Fruit fly (Drosophila melanogaster): ENCODE measurements around the gene CG31909.

The CG31909 gene

dm6 chr2L:7281430-7281829 lies 24.1 kb downstream of the CG31909 start:
- TF ChIP-seq ken (GFP tag; IDR thresholded peaks at IDR 0.05) = peak; percentile 63
- TF ChIP-seq kni (GFP tag; optimal IDR thresholded peaks at IDR 0.05) = no peak
- no peak for TF ChIP-seq CG31388 (GFP tag; optimal IDR thresholded peaks at IDR 0.05)
- peak; percentile 45; the same call in 1 of the 2 replicates for TF ChIP-seq Xrp1 (GFP tag; IDR thresholded peaks at IDR 0.05)
- TF ChIP-seq CG16863 (GFP tag; optimal IDR thresholded peaks at IDR 0.05) = peak; percentile 43
- peak; percentile 66 for TF ChIP-seq NfI (GFP tag; optimal IDR thresholded peaks at IDR 0.05)
- TF ChIP-seq cas (GFP tag; IDR thresholded peaks at IDR 0.05) = 0 out of 2 replicates have a peak, but pooled peaks have one; percentile 16
- TF ChIP-seq CG7786 (GFP tag; optimal IDR thresholded peaks at IDR 0.05) = peak; percentile 37
- TF ChIP-seq insv (GFP tag; optimal IDR thresholded peaks at IDR 0.05) = peak in 1 of 2 experiments; percentile 28
- TF ChIP-seq Hmr (GFP tag; optimal IDR thresholded peaks at IDR 0.05) = peak; percentile 52
- TF ChIP-seq CG4360 (GFP tag; IDR thresholded peaks at IDR 0.05) = no peak
- peak; percentile 99 for TF ChIP-seq CTCF (GFP tag; optimal IDR thresholded peaks at IDR 0.05)
- peak; percentile 67 for TF ChIP-seq CG8089 (GFP tag; optimal IDR thresholded peaks at IDR 0.05)
- no peak for TF ChIP-seq CG14860 (GFP tag; IDR thresholded peaks at IDR 0.05; ENCODE audit: partially characterized antibody)
- peak; percentile 52 for TF ChIP-seq lilli (GFP tag; optimal IDR thresholded peaks at IDR 0.05)
- no peak for TF ChIP-seq chm (GFP tag; IDR thresholded peaks at IDR 0.05)
- no peak for TF ChIP-seq ato (GFP tag; IDR thresholded peaks at IDR 0.05; ENCODE audit: partially characterized antibody)
- peak; percentile 43 for TF ChIP-seq Nf-YC (tag; optimal IDR thresholded peaks at IDR 0.05)
- TF ChIP-seq gsb-n (tag; optimal IDR thresholded peaks at IDR 0.05) = no peak
- no peak for TF ChIP-seq Dref (GFP tag; IDR thresholded peaks at IDR 0.05)
- peak; percentile 82 for TF ChIP-seq CG32532 (GFP tag; IDR thresholded peaks at IDR 0.05)
- TF ChIP-seq CG13894 (tag; optimal IDR thresholded peaks at IDR 0.05) = peak; percentile 27
- TF ChIP-seq Fer3 (tag; optimal IDR thresholded peaks at IDR 0.05) = peak; percentile 46
- TF ChIP-seq CG2129 (GFP tag; IDR thresholded peaks at IDR 0.05; ENCODE audit: partially characterized antibody) = no peak
- TF ChIP-seq CG10462 (GFP tag; optimal IDR thresholded peaks at IDR 0.05) = peak; percentile 25
- TF ChIP-seq bab2 (GFP tag; optimal IDR thresholded peaks at IDR 0.05) = peak; percentile 49
- no peak for TF ChIP-seq run (tag; optimal IDR thresholded peaks at IDR 0.05)
- TF ChIP-seq sug (tag; optimal IDR thresholded peaks at IDR 0.05) = peak; percentile 61
- TF ChIP-seq h (optimal IDR thresholded peaks at IDR 0.05) = no peak
- no peak for TF ChIP-seq HLH4C (GFP tag; IDR thresholded peaks at IDR 0.05; ENCODE audit: partially characterized antibody)
- TF ChIP-seq CG15696 (tag; optimal IDR thresholded peaks at IDR 0.05) = peak; percentile 82
- peak; percentile 40 for TF ChIP-seq trem (tag; optimal IDR thresholded peaks at IDR 0.05)
- TF ChIP-seq CHES-1-like (GFP tag; optimal IDR thresholded peaks at IDR 0.05) = no peak
- peak; percentile 47 for TF ChIP-seq Antp (GFP tag; optimal IDR thresholded peaks at IDR 0.05)
- peak; percentile 43 for TF ChIP-seq CG18619 (GFP tag; optimal IDR thresholded peaks at IDR 0.05)
- peak; percentile 34 for TF ChIP-seq CG9609 (GFP tag; optimal IDR thresholded peaks at IDR 0.05)
- TF ChIP-seq Sox102F (GFP tag; optimal IDR thresholded peaks at IDR 0.05) = peak; percentile 71
- no peak for TF ChIP-seq sr (GFP tag; IDR thresholded peaks at IDR 0.05)
- TF ChIP-seq Ssrp (tag; optimal IDR thresholded peaks at IDR 0.05) = peak; percentile 28
- peak; percentile 33 for TF ChIP-seq CG4617 (GFP tag; optimal IDR thresholded peaks at IDR 0.05; ENCODE audit: borderline replicate concordance)
- peak; percentile 34; the same call in 1 of the 2 replicates for TF ChIP-seq CG14014 (GFP tag; IDR thresholded peaks at IDR 0.05)
- peak; percentile 37 for TF ChIP-seq CG10654 (GFP tag; optimal IDR thresholded peaks at IDR 0.05)
- no peak for TF ChIP-seq CG18011 (GFP tag; optimal IDR thresholded peaks at IDR 0.05)
- TF ChIP-seq CG4730 (GFP tag; IDR thresholded peaks at IDR 0.05) = peak; percentile 70
- TF ChIP-seq CG8765 (GFP tag; IDR thresholded peaks at IDR 0.05) = peak; percentile 36; the same call in 1 of the 2 replicates
- no peak for TF ChIP-seq Poxn (GFP tag; IDR thresholded peaks at IDR 0.05)
- TF ChIP-seq CG17829 (tag; optimal IDR thresholded peaks at IDR 0.05) = peak; percentile 66
- TF ChIP-seq CG3065 (GFP tag; optimal IDR thresholded peaks at IDR 0.05) = peak; percentile 12
- peak; percentile 74 for TF ChIP-seq CG2712 (tag; optimal IDR thresholded peaks at IDR 0.05)
- no peak for TF ChIP-seq pan (optimal IDR thresholded peaks at IDR 0.05)
- peak in 1 of 2 experiments; percentile 40 for TF ChIP-seq pan (GFP tag; optimal IDR thresholded peaks at IDR 0.05 in 1 of 2, IDR thresholded peaks at IDR 0.05 in 1 of 2)
- TF ChIP-seq CG15514 (GFP tag; optimal IDR thresholded peaks at IDR 0.05) = peak; percentile 32
